Worm (Caenorhabditis elegans) whole organism, early embryonic: Measurements from ENCODE around the gene oig-8.

Source experiments
- ama-1 ChIP-seq: fragments of 150-350 bp; optimal IDR thresholded peaks from 2 replicates; lab custom pipeline; 2014
- ceh-36 ChIP-seq: sonication (generic microtip); optimal IDR thresholded peaks from 2 replicates; lab custom pipeline; 2016; ENCODE audit warnings: missing genetic modification characterization, inconsistent platforms, missing compliant biosample characterization

DNA sequence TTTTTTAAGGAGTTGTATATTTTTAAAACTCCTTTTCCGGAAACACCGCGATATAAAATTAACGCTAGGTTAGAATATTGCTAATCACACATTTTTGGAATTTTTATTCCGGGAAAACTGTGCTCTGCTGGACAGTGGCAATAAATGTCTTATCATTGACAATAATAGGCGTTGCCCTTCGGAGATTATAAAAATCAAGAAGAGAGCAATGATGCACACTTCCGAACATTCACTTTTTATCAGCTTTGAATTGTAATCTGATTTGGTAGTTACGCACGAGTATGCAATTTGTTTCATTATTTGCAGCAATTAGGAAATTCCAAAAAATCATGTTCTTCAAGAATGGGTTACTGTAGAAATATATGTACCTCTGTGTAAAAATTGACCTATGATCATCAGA, 32.8 kb downstream of the oig-8 start:
- TF ChIP-seq ceh-36 (tag; lab: Kevin White, UChicago), result no peak
- no peak for TF ChIP-seq ama-1 (lab: Kevin White, UChicago)
